Fruit fly (Drosophila melanogaster) whole organism, prepupa: Measurements from ENCODE around the gene CG6508.

Experiments used
- Blimp-1 ChIP-seq: fragments of 200-800 bp; sonication (Bioruptor generic); optimal IDR thresholded peaks from 3 replicates; lab custom pipeline; 2017; ENCODE audit warnings: missing biosample characterization, missing genetic modification characterization, mild to moderate bottlenecking, moderate library complexity, missing genetic modification reagents
- CG10669 ChIP-seq: fragments of 200-800 bp; sonication (Bioruptor generic); optimal IDR thresholded peaks from 3 replicates; lab custom pipeline; 2018; ENCODE audit warnings: missing biosample characterization, mild to moderate bottlenecking, missing genetic modification characterization, moderate library complexity
- CG11902 ChIP-seq: fragments of 200-800 bp; sonication (Bioruptor generic); optimal IDR thresholded peaks from 3 replicates; lab custom pipeline; 2016; ENCODE audit warnings: missing biosample characterization, missing genetic modification characterization
- CG15336 ChIP-seq: fragments of 200-800 bp; sonication (Bioruptor generic); IDR thresholded peaks from 2 replicates; pipeline ENCODE4 v1.3.6; 2022; ENCODE audit warnings: missing biosample characterization, missing genetic modification characterization
- CG1621 ChIP-seq: fragments of 200-800 bp; sonication (Bioruptor generic); optimal IDR thresholded peaks from 3 replicates; lab custom pipeline; 2018; ENCODE audit warnings: missing biosample characterization, mild to moderate bottlenecking, missing genetic modification characterization
- CG34406 ChIP-seq: fragments of 200-800 bp; sonication (Bioruptor generic); optimal IDR thresholded peaks from 3 replicates; lab custom pipeline; 2016; ENCODE audit warnings: missing biosample characterization, missing genetic modification characterization
- CG3919 ChIP-seq: fragments of 200-800 bp; sonication (Bioruptor generic); optimal IDR thresholded peaks from 3 replicates; lab custom pipeline; 2016; ENCODE audit warnings: missing biosample characterization, missing genetic modification characterization
- CG8119 ChIP-seq: fragments of 200-800 bp; sonication (Bioruptor generic); IDR thresholded peaks from 3 replicates; pipeline ENCODE4 v1.3.6; 2022; ENCODE audit warnings: missing biosample characterization, missing genetic modification characterization
- CG8319 ChIP-seq: fragments of 200-800 bp; sonication (Bioruptor generic); optimal IDR thresholded peaks from 3 replicates; lab custom pipeline; 2016; ENCODE audit warnings: missing biosample characterization, missing genetic modification characterization
- CG9139 ChIP-seq: fragments of 200-800 bp; sonication (Bioruptor generic); optimal IDR thresholded peaks from 3 replicates; lab custom pipeline; 2017; ENCODE audit warnings: missing biosample characterization, mild to moderate bottlenecking, missing genetic modification characterization
- Eip75B ChIP-seq: fragments of 200-800 bp; sonication (Bioruptor generic); optimal IDR thresholded peaks from 3 replicates; lab custom pipeline; 2016; ENCODE audit warnings: missing biosample characterization, missing genetic modification characterization
- Eip78C ChIP-seq: fragments of 200-800 bp; sonication (Bioruptor generic); peaks from one replicate; lab custom pipeline; 2016; ENCODE audit warnings: missing biosample characterization, missing genetic modification characterization
- Eip93F ChIP-seq: fragments of 200-800 bp; sonication (Bioruptor generic); optimal IDR thresholded peaks from 2 replicates; lab custom pipeline; 2016; ENCODE audit warnings: missing biosample characterization, mild to moderate bottlenecking, missing genetic modification characterization
- Ets21C ChIP-seq: fragments of 200-800 bp; sonication (Bioruptor generic); optimal IDR thresholded peaks from 3 replicates; lab custom pipeline; 2016; ENCODE audit warnings: missing biosample characterization, missing genetic modification characterization
- Ets96B ChIP-seq: fragments of 200-800 bp; optimal IDR thresholded peaks from 2 replicates; lab custom pipeline; 2019; ENCODE audit warnings: missing biosample characterization, mild to moderate bottlenecking, missing genetic modification characterization, moderate library complexity
- Gug ChIP-seq: fragments of 200-800 bp; sonication (Bioruptor generic); IDR thresholded peaks from 2 replicates; pipeline ENCODE4 v1.3.6; 2022; ENCODE audit warnings: missing biosample characterization, missing genetic modification characterization
- Hr39 ChIP-seq: fragments of 200-800 bp; sonication (Bioruptor generic); optimal IDR thresholded peaks from 2 replicates; lab custom pipeline; 2016; ENCODE audit warnings: missing biosample characterization, missing genetic modification characterization
- Hr4 ChIP-seq: fragments of 200-800 bp; sonication (Bioruptor generic); optimal IDR thresholded peaks from 3 replicates; lab custom pipeline; 2016; ENCODE audit warnings: missing biosample characterization, missing genetic modification characterization
- Lpt ChIP-seq: fragments of 200-800 bp; sonication (Bioruptor generic); optimal IDR thresholded peaks from 3 replicates; lab custom pipeline; 2016; ENCODE audit warnings: missing biosample characterization, missing genetic modification characterization
- Smox ChIP-seq: fragments of 200-800 bp; sonication (Bioruptor generic); optimal IDR thresholded peaks from 3 replicates; lab custom pipeline; 2016; ENCODE audit warnings: missing biosample characterization, missing genetic modification characterization
- Sox14 ChIP-seq: fragments of 200-800 bp; sonication (Bioruptor generic); optimal IDR thresholded peaks from 3 replicates; lab custom pipeline; 2016; ENCODE audit warnings: missing biosample characterization, missing genetic modification characterization
- Sox15 ChIP-seq: fragments of 200-800 bp; sonication (Bioruptor generic); optimal IDR thresholded peaks from 3 replicates; lab custom pipeline; 2016; ENCODE audit warnings: missing biosample characterization, missing genetic modification characterization
- acj6 ChIP-seq: fragments of 200-800 bp; sonication (Bioruptor generic); optimal IDR thresholded peaks from 3 replicates; lab custom pipeline; 2016; ENCODE audit warnings: missing biosample characterization, missing genetic modification characterization
- cyc ChIP-seq: fragments of 200-800 bp; sonication (Bioruptor generic); optimal IDR thresholded peaks from 3 replicates; lab custom pipeline; 2016; ENCODE audit warnings: missing biosample characterization, missing genetic modification characterization
- dac ChIP-seq: fragments of 200-800 bp; sonication (Bioruptor generic); optimal IDR thresholded peaks from 2 replicates; lab custom pipeline; 2017; ENCODE audit warnings: missing biosample characterization, mild to moderate bottlenecking, missing genetic modification characterization
- dsx ChIP-seq: fragments of 200-800 bp; optimal IDR thresholded peaks from 3 replicates; lab custom pipeline; 2019; ENCODE audit warnings: missing biosample characterization, mild to moderate bottlenecking, missing genetic modification characterization, moderate library complexity; ENCODE audit not compliant: poor library complexity, severe bottlenecking
- eg ChIP-seq: fragments of 200-800 bp; sonication (Bioruptor generic); IDR thresholded peaks from 3 replicates; pipeline ENCODE4 v1.3.6; 2022; ENCODE audit warnings: missing biosample characterization, missing genetic modification characterization
- fd59A ChIP-seq: fragments of 200-800 bp; sonication (Bioruptor generic); optimal IDR thresholded peaks from 2 replicates; lab custom pipeline; 2017; ENCODE audit warnings: missing biosample characterization, mild to moderate bottlenecking, missing genetic modification characterization, missing genetic modification reagents
- fd85E ChIP-seq: fragments of 200-800 bp; sonication (Bioruptor generic); optimal IDR thresholded peaks from 3 replicates; lab custom pipeline; 2016; ENCODE audit warnings: missing biosample characterization, missing genetic modification characterization
- fkh ChIP-seq: fragments of 200-800 bp; sonication (Bioruptor generic); optimal IDR thresholded peaks from 3 replicates; lab custom pipeline; 2017; ENCODE audit warnings: missing biosample characterization, mild to moderate bottlenecking, missing genetic modification characterization, moderate library complexity
- lz ChIP-seq: fragments of 200-800 bp; sonication (Bioruptor generic); optimal IDR thresholded peaks from 3 replicates; lab custom pipeline; 2016; ENCODE audit warnings: missing biosample characterization, missing genetic modification characterization
- net ChIP-seq: fragments of 200-800 bp; sonication (Bioruptor generic); optimal IDR thresholded peaks from 3 replicates; lab custom pipeline; 2016; ENCODE audit warnings: missing biosample characterization, missing genetic modification characterization
- pdm3 ChIP-seq: fragments of 200-800 bp; sonication (Bioruptor generic); optimal IDR thresholded peaks from 3 replicates; lab custom pipeline; 2016; ENCODE audit warnings: missing biosample characterization, missing genetic modification characterization
- salr ChIP-seq, 2 experiments: fragments of 200-800 bp; sonication (Bioruptor generic); optimal IDR thresholded peaks; 3 replicates each; lab custom pipeline; 2016 to 2018; ENCODE audit warnings: missing biosample characterization in 2 of 2, missing genetic modification characterization in 2 of 2, mild to moderate bottlenecking in 1 of 2
- ss ChIP-seq, 2 experiments: fragments of 200-800 bp; sonication (Bioruptor generic); optimal IDR thresholded peaks; 2 replicates in 1 of 2; 3 replicates in 1 of 2; lab custom pipeline; 2017 to 2018; ENCODE audit warnings: mild to moderate bottlenecking in 2 of 2, missing biosample characterization in 2 of 2, missing genetic modification characterization in 2 of 2, moderate library complexity in 1 of 2
- svp ChIP-seq: fragments of 200-800 bp; sonication (Bioruptor generic); peaks from one replicate; lab custom pipeline; 2016; ENCODE audit warnings: missing biosample characterization, missing genetic modification characterization
- topi ChIP-seq: fragments of 200-800 bp; sonication (Bioruptor generic); optimal IDR thresholded peaks from 3 replicates; lab custom pipeline; 2016; ENCODE audit warnings: missing biosample characterization, missing genetic modification characterization
- vri ChIP-seq: fragments of 200-800 bp; sonication (Bioruptor generic); optimal IDR thresholded peaks from 3 replicates; lab custom pipeline; 2016; ENCODE audit warnings: missing biosample characterization, mild to moderate bottlenecking, missing genetic modification characterization

Gene CG6508

DNA sequence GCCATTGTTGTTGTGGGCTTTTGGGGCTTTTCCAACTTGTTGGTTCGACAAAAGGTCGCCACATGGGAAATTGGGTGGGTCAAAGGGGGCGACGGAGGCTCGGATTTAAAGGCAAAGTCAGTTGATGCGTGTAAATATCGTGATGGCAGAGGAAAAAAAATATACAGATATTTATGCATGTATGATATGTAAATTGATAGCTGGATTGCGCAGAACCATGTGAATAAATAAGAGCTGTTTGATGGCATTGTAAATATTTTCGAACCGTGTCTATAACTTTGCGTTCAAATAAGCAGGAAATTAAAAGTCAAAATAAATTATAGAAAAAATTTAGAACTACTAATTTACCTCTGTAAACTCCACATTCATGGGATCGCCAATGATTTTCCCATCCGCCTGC is 3.7 kb downstream of the CG6508 start:
- TF ChIP-seq fkh (peak; percentile 61), net (no peak)

DNA sequence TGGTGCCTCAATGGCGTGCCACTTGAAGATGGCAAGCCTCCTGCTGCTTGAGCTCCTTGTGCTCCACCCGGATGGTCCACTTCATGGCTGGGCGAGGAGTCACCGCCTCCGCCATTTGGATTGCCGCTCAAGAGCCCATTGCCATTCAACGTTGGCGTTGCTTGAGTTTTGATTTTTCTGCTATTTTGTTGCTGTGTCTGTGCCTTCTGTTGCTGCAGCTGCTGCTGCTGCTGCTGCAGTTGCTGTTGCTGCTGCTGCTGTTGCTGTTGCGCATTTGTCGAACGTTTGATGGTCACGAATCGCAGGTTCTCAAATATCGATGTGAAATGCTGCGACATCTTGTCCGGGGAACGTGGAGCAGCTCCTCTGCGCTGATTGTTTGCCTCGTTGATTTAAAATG is 12.7 kb downstream of the CG6508 start:
- TF ChIP-seq CG1621 (tag; lab: Kevin White, UChicago) (no peak), CG8119 (GFP tag; lab: Robert Waterston, UW) (no peak), dac (GFP tag; lab: Kevin White, UChicago) (no peak), eg (no peak), Eip75B (no peak), Ets96B (no peak), Eip78C (GFP tag; lab: Kevin White, UChicago) (no peak), Smox (no peak), dsx (no peak), CG34406 (GFP tag; lab: Kevin White, UChicago) (no peak), CG3919 (GFP tag; lab: Kevin White, UChicago) (no peak), ss (GFP tag; optimal IDR thresholded peaks at IDR 0.05; lab: Kevin White, UChicago) (no peak)

DNA sequence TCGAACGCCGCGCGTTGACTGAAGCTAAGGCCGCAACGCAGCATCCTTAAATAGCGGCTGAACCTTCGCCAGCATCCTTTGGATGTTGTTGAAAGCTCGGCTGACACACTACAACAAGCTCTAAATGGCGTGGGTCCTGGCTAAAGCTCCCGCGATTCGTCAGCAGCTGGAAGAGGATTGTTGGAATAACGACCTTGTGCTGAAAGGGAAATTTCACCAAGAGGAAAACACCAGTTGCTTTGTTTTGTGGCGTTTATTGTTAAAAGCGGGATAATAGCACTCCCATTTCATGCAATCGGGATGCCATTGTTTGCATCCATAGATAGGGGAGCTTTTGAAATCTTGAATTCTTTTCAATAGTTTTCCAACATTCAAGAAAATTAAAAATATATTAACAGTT is 18.6 kb downstream of the CG6508 start, which contains the start of gene Nos:
Gene Nos (minus strand): TSS at position 21 of the 400 bp plus-strand sequence.
- TF ChIP-seq svp (GFP tag; lab: Kevin White, UChicago): no peak
- no peak for TF ChIP-seq Hr39 (GFP tag; lab: Kevin White, UChicago)
- no peak for TF ChIP-seq CG8319 (GFP tag; lab: Kevin White, UChicago)
- no peak for TF ChIP-seq Eip75B
- TF ChIP-seq Gug (GFP tag; lab: Robert Waterston, UW): no peak
- no peak for TF ChIP-seq salr (GFP tag; optimal IDR thresholded peaks at IDR 0.05; lab: Kevin White, UChicago)
- no peak for TF ChIP-seq Hr4 (GFP tag; lab: Kevin White, UChicago)
- TF ChIP-seq fd59A (GFP tag; lab: Kevin White, UChicago): no peak
- TF ChIP-seq CG9139 (GFP tag; lab: Kevin White, UChicago): no peak
- TF ChIP-seq Ets21C (GFP tag; lab: Kevin White, UChicago): no peak
- no peak for TF ChIP-seq Sox15
- no peak for TF ChIP-seq dac (GFP tag; lab: Kevin White, UChicago)

DNA sequence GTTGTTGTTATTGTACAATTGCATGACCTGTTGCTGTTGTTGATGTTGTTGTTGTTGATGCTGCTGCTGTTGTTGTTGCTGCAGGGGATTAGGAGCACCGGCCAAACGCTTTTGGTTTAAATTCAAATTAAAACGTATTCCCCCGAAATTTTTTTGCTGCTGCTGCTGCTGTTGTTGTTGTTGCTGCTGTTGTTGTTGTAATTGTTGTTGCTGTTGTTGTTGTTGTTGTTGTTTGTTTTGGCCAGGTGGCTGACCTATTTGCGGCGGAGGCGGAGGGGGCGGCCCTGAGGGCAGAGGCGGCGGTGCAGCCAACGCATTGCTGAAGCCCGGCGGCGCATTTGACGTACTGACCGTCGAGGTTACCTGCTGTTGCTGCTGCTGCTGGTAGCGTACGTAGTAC is 22.7 kb downstream of the CG6508 start:
- TF ChIP-seq net (no peak), Blimp-1 (GFP tag; lab: Kevin White, UChicago) (no peak), pdm3 (no peak), fd59A (GFP tag; lab: Kevin White, UChicago) (no peak), Ets21C (GFP tag; lab: Kevin White, UChicago) (no peak), CG11902 (no peak), CG10669 (GFP tag; lab: Kevin White, UChicago) (no peak), fd85E (no peak), CG9139 (GFP tag; lab: Kevin White, UChicago) (no peak), dsx (no peak), ss (GFP tag; optimal IDR thresholded peaks at IDR 0.05; lab: Kevin White, UChicago) (no peak), acj6 (GFP tag; lab: Kevin White, UChicago) (no peak), Eip93F (GFP tag; lab: Kevin White, UChicago) (no peak), salr (GFP tag; optimal IDR thresholded peaks at IDR 0.05; lab: Kevin White, UChicago) (no peak), topi (GFP tag; lab: Kevin White, UChicago) (no peak), CG3919 (GFP tag; lab: Kevin White, UChicago) (no peak), Lpt (GFP tag; lab: Kevin White, UChicago) (no peak), lz (no peak)

DNA sequence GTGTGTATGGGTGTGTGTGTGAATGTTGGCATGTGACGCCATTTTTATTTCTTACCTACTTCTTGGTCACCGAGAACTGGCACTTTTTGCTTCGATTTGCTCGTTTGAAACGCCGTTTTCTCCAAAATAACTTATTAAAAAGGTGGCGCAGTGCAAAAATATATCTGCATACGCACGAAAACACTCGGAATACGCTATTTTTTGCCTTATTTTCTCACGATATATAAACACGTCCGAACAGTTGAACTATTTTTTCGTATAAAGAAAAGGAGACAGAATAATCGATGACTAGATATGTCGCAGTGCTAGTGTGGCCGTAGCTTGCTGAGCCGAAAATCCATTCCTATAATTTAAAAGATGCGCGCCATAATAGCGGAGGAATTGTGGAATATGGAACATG is 23.4 kb downstream of the CG6508 start, which contains the start of gene CG6700:
Gene CG6700 (minus strand): TSS at position 272 of the 400 bp plus-strand sequence.
- TF ChIP-seq Sox14 (GFP tag; lab: Kevin White, UChicago) (peak; percentile 70), cyc (no peak), fd85E (peak; percentile 8), vri (GFP tag; lab: Kevin White, UChicago) (peak; percentile 42), svp (GFP tag; lab: Kevin White, UChicago) (peak; percentile 74), CG15336 (GFP tag; lab: Robert Waterston, UW) (no peak)
